Worm (Caenorhabditis elegans) whole organism, mixed stage, embryonic: Measurements from ENCODE around the gene T16G12.8.

Source experiments
- M03D4.4 ChIP-seq: sonication (generic microtip); optimal IDR thresholded peaks from 2 replicates; lab custom pipeline; 2017; ENCODE audit warnings: mild to moderate bottlenecking, missing genetic modification characterization, missing compliant biosample characterization
- bed-3 ChIP-seq: fragments of 200-800 bp; sonication (Bioruptor generic); optimal IDR thresholded peaks from 3 replicates; lab custom pipeline; 2018; ENCODE audit warnings: mild to moderate bottlenecking, missing genetic modification characterization, moderate library complexity, missing compliant biosample characterization
- blmp-1 ChIP-seq: fragments of 150-350 bp; optimal IDR thresholded peaks from 2 replicates; lab custom pipeline; 2014; ENCODE audit warnings: missing biosample characterization, missing genetic modification characterization
- ceh-39 ChIP-seq: fragments of 150-350 bp; optimal IDR thresholded peaks from 2 replicates; lab custom pipeline; 2014; ENCODE audit warnings: missing biosample characterization, missing genetic modification characterization
- ceh-43 ChIP-seq: fragments of 200-800 bp; sonication (Bioruptor generic); optimal IDR thresholded peaks from 2 replicates; lab custom pipeline; 2018; ENCODE audit warnings: mild to moderate bottlenecking, missing genetic modification characterization, moderate library complexity, missing compliant biosample characterization
- ceh-83 ChIP-seq: fragments of 200-800 bp; sonication (Bioruptor generic); optimal IDR thresholded peaks from 2 replicates; lab custom pipeline; 2018; ENCODE audit warnings: mild to moderate bottlenecking, missing genetic modification characterization, missing compliant biosample characterization
- cnd-1 ChIP-seq: fragments of 200-800 bp; sonication (Bioruptor generic); optimal IDR thresholded peaks from 2 replicates; lab custom pipeline; 2018; ENCODE audit warnings: mild to moderate bottlenecking, missing genetic modification characterization, missing compliant biosample characterization
- drap-1 ChIP-seq: fragments of 200-800 bp; sonication (Bioruptor generic); optimal IDR thresholded peaks from 3 replicates; lab custom pipeline; 2018; ENCODE audit warnings: mild to moderate bottlenecking, missing genetic modification characterization, missing compliant biosample characterization
- elt-1 ChIP-seq: sonication (generic microtip); optimal IDR thresholded peaks from 2 replicates; lab custom pipeline; 2017; ENCODE audit warnings: missing genetic modification characterization, mild to moderate bottlenecking, missing compliant biosample characterization, antibody characterized with exemption, moderate library complexity, borderline replicate concordance; ENCODE audit not compliant: insufficient read depth
- elt-3 ChIP-seq: fragments of 150-350 bp; optimal IDR thresholded peaks from 2 replicates; lab custom pipeline; 2014; ENCODE audit warnings: missing biosample characterization, missing genetic modification characterization
- flh-1 ChIP-seq: fragments of 200-800 bp; sonication (Bioruptor generic); optimal IDR thresholded peaks from 2 replicates; lab custom pipeline; 2018; ENCODE audit warnings: mild to moderate bottlenecking, missing genetic modification characterization, moderate library complexity, missing compliant biosample characterization
- ham-2 ChIP-seq: fragments of 200-800 bp; sonication (Bioruptor generic); optimal IDR thresholded peaks from 2 replicates; lab custom pipeline; 2018; ENCODE audit warnings: mild to moderate bottlenecking, missing genetic modification characterization, missing compliant biosample characterization
- hlh-1 ChIP-seq: fragments of 150-350 bp; optimal IDR thresholded peaks from 2 replicates; lab custom pipeline; 2014; ENCODE audit warnings: missing biosample characterization, missing genetic modification reagents, missing genetic modification characterization
- lin-13 ChIP-seq: fragments of 150-350 bp; optimal IDR thresholded peaks from 2 replicates; lab custom pipeline; 2014; ENCODE audit warnings: missing biosample characterization, missing genetic modification characterization
- lin-32 ChIP-seq: fragments of 200-800 bp; sonication (Bioruptor generic); optimal IDR thresholded peaks from 2 replicates; lab custom pipeline; 2018; ENCODE audit warnings: mild to moderate bottlenecking, missing genetic modification characterization, missing compliant biosample characterization
- lsy-2 ChIP-seq: fragments of 150-350 bp; optimal IDR thresholded peaks from 2 replicates; lab custom pipeline; 2014; ENCODE audit warnings: missing biosample characterization, missing genetic modification characterization
- mab-5 ChIP-seq: fragments of 150-350 bp; optimal IDR thresholded peaks from 2 replicates; lab custom pipeline; 2014; ENCODE audit warnings: missing biosample characterization, missing genetic modification characterization
- mep-1 ChIP-seq: fragments of 150-350 bp; optimal IDR thresholded peaks from 2 replicates; lab custom pipeline; 2017; ENCODE audit warnings: missing biosample characterization, missing genetic modification reagents, missing genetic modification characterization, inconsistent platforms
- mls-2 ChIP-seq: sonication (generic microtip); optimal IDR thresholded peaks from 2 replicates; lab custom pipeline; 2016; ENCODE audit warnings: mild to moderate bottlenecking, missing genetic modification characterization, moderate library complexity, missing compliant biosample characterization
- nhr-12 ChIP-seq: fragments of 150-350 bp; optimal IDR thresholded peaks from 2 replicates; lab custom pipeline; 2014; ENCODE audit warnings: missing biosample characterization, missing genetic modification characterization
- nhr-2 ChIP-seq: fragments of 150-350 bp; optimal IDR thresholded peaks from 2 replicates; lab custom pipeline; 2014; ENCODE audit warnings: missing biosample characterization, missing genetic modification characterization
- nhr-237 ChIP-seq: fragments of 150-350 bp; optimal IDR thresholded peaks from 2 replicates; lab custom pipeline; 2014; ENCODE audit warnings: missing biosample characterization, missing genetic modification characterization
- nhr-28 ChIP-seq: fragments of 150-350 bp; optimal IDR thresholded peaks from 2 replicates; lab custom pipeline; 2014; ENCODE audit warnings: missing biosample characterization, missing genetic modification characterization
- nhr-76 ChIP-seq: sonication (generic microtip); optimal IDR thresholded peaks from 2 replicates; lab custom pipeline; 2017; ENCODE audit warnings: missing biosample characterization, missing genetic modification characterization
- pha-4 ChIP-seq: fragments of 150-350 bp; optimal IDR thresholded peaks from 2 replicates; lab custom pipeline; 2018; ENCODE audit warnings: missing biosample characterization, missing genetic modification reagents, missing genetic modification characterization
- snpc-4 ChIP-seq: fragments of 150-350 bp; optimal IDR thresholded peaks from 2 replicates; lab custom pipeline; 2014; ENCODE audit warnings: missing biosample characterization, missing genetic modification characterization
- sptf-1 ChIP-seq: sonication (generic microtip); optimal IDR thresholded peaks from 2 replicates; lab custom pipeline; 2017; ENCODE audit warnings: mild to moderate bottlenecking, missing genetic modification characterization, moderate library complexity, missing compliant biosample characterization
- tbx-8 ChIP-seq: fragments of 200-800 bp; sonication (Bioruptor generic); optimal IDR thresholded peaks from 2 replicates; lab custom pipeline; 2018; ENCODE audit warnings: mild to moderate bottlenecking, missing genetic modification characterization, moderate library complexity, missing compliant biosample characterization
- unc-120 ChIP-seq: sonication (generic microtip); optimal IDR thresholded peaks from 2 replicates; lab custom pipeline; 2017; ENCODE audit warnings: missing genetic modification characterization, missing compliant biosample characterization; ENCODE audit not compliant: poor library complexity, severe bottlenecking
- unc-39 ChIP-seq: fragments of 150-350 bp; optimal IDR thresholded peaks from 2 replicates; lab custom pipeline; 2014; ENCODE audit warnings: missing biosample characterization, missing genetic modification characterization
- unc-62 ChIP-seq: fragments of 150-350 bp; optimal IDR thresholded peaks from 2 replicates; lab custom pipeline; 2014; ENCODE audit warnings: missing biosample characterization, missing genetic modification reagents, missing genetic modification characterization
- zip-8 ChIP-seq: fragments of 150-350 bp; optimal IDR thresholded peaks from 2 replicates; lab custom pipeline; 2014; ENCODE audit warnings: missing biosample characterization, missing genetic modification characterization
- ztf-11 ChIP-seq: fragments of 150-350 bp; optimal IDR thresholded peaks from 2 replicates; lab custom pipeline; 2014; ENCODE audit warnings: missing biosample characterization, missing genetic modification characterization

The T16G12.8 gene

DNA sequence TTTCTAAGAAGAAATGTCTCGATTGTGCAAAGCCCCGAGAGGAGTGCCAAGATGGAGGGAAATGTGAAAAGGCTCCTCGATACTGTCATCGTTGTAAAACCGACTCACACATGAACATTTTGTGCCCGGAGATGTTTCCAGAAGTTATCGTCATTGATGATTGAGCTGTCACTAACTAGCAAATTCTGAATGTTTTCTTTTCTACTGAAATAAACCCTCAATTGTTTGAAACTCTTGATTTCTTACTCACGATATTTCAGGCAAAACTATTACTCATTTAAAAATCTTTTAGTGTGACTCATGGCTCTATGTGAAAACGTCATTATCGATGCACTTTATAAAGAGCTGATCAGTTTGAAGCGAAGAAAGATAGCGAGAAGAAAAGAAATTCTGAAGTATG lies 26.0 kb downstream of the T16G12.8 start, which contains the start of gene T16H12.13:
T16H12.13 (plus strand) TSS at position 301 of the 400 bp plus-strand sequence.
- TF ChIP-seq mep-1 (tag; lab: Kevin White, UChicago) = no peak
- TF ChIP-seq drap-1 (GFP tag; lab: Kevin White, UChicago) = no peak
- TF ChIP-seq nhr-237 (tag; lab: Kevin White, UChicago) = no peak
- TF ChIP-seq flh-1 (GFP tag; lab: Kevin White, UChicago) = no peak
- no peak for TF ChIP-seq ceh-43 (GFP tag; lab: Kevin White, UChicago)
- TF ChIP-seq nhr-28 = no peak
- no peak for TF ChIP-seq nhr-2 (tag; lab: Kevin White, UChicago)
- TF ChIP-seq lin-32 (GFP tag; lab: Kevin White, UChicago) = no peak
- no peak for TF ChIP-seq mab-5 (tag; lab: Kevin White, UChicago)
- TF ChIP-seq unc-62 (GFP tag; lab: Kevin White, UChicago) = no peak
- TF ChIP-seq ztf-11 (tag; lab: Kevin White, UChicago) = no peak
- TF ChIP-seq cnd-1 (tag; lab: Kevin White, UChicago) = no peak
- no peak for TF ChIP-seq M03D4.4 (tag; lab: Kevin White, UChicago)
- TF ChIP-seq ceh-83 (GFP tag; lab: Kevin White, UChicago) = no peak
- no peak for TF ChIP-seq elt-3 (tag; lab: Kevin White, UChicago)
- TF ChIP-seq blmp-1 = no peak
- no peak for TF ChIP-seq bed-3

DNA sequence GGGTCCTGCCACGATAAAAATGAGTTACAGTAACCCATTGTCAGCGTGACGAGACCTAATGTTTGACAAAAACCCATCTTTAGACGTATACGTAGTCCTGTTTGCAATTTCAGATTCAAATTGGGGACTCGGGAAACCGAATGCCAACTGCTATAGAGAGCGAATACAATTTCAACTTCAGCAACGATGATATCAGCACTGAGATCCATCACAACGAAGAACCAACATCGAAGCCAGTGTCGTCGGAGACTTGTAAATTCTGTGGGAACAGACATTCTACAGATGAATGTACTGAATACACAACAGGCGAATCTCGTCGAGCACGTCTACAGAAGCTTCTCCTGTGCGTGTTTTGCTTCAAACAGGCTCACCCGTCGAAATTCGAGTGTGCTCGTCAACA lies 26.5 kb downstream of the T16G12.8 start:
- no peak for TF ChIP-seq elt-3 (tag; lab: Kevin White, UChicago)
- no peak for TF ChIP-seq unc-120 (tag; lab: Kevin White, UChicago)
- no peak for TF ChIP-seq pha-4 (tag; lab: Kevin White, UChicago)
- TF ChIP-seq nhr-76 (tag; lab: Kevin White, UChicago) = no peak
- TF ChIP-seq tbx-8 (GFP tag; lab: Kevin White, UChicago) = no peak
- no peak for TF ChIP-seq mls-2 (tag; lab: Kevin White, UChicago)
- no peak for TF ChIP-seq lin-13 (tag; lab: Kevin White, UChicago)
- TF ChIP-seq bed-3 = no peak
- no peak for TF ChIP-seq ceh-83 (GFP tag; lab: Kevin White, UChicago)
- TF ChIP-seq unc-39 (tag; lab: Kevin White, UChicago) = no peak
- TF ChIP-seq mep-1 (tag; lab: Kevin White, UChicago) = no peak
- TF ChIP-seq unc-62 (GFP tag; lab: Kevin White, UChicago) = no peak
- no peak for TF ChIP-seq cnd-1 (tag; lab: Kevin White, UChicago)
- TF ChIP-seq hlh-1 (tag; lab: Kevin White, UChicago) = no peak
- TF ChIP-seq M03D4.4 (tag; lab: Kevin White, UChicago) = no peak
- TF ChIP-seq nhr-237 (tag; lab: Kevin White, UChicago) = no peak
- TF ChIP-seq nhr-12 (tag; lab: Kevin White, UChicago) = no peak
- no peak for TF ChIP-seq sptf-1 (tag; lab: Kevin White, UChicago)
- TF ChIP-seq lsy-2 = no peak

ce11 chrIII:10085983-10086382 lies 26.9 kb downstream of the T16G12.8 start, which contains the start of gene T16H12.2:
Gene T16H12.2, plus strand, starts transcription at chrIII:10086283.
- TF ChIP-seq mep-1 (tag; lab: Kevin White, UChicago) (no peak), snpc-4 (tag; lab: Kevin White, UChicago) (no peak), elt-1 (tag; lab: Kevin White, UChicago) (no peak), nhr-76 (tag; lab: Kevin White, UChicago) (no peak), zip-8 (tag; lab: Kevin White, UChicago) (no peak), cnd-1 (tag; lab: Kevin White, UChicago) (no peak), ceh-39 (tag; lab: Kevin White, UChicago) (no peak), nhr-12 (tag; lab: Kevin White, UChicago) (no peak), ham-2 (GFP tag; lab: Kevin White, UChicago) (no peak), flh-1 (GFP tag; lab: Kevin White, UChicago) (no peak), nhr-237 (tag; lab: Kevin White, UChicago) (no peak), mls-2 (tag; lab: Kevin White, UChicago) (no peak), unc-62 (GFP tag; lab: Kevin White, UChicago) (no peak), ztf-11 (tag; lab: Kevin White, UChicago) (no peak), nhr-28 (no peak), lin-13 (tag; lab: Kevin White, UChicago) (no peak), nhr-2 (tag; lab: Kevin White, UChicago) (no peak)
